Fruit fly (Drosophila melanogaster) Kc167 (cell line): ENCODE results near the gene CG34347.

Source experiments
- Myc ChIP-seq: fragments of >200 bp; optimal IDR thresholded peaks from 2 replicates; lab custom pipeline; 2017; ENCODE audit warnings: missing external identifiers
- Sin3A ChIP-seq: fragments of >200 bp; optimal IDR thresholded peaks from 2 replicates; lab custom pipeline; 2018; ENCODE audit warnings: missing external identifiers
- h ChIP-seq: fragments of >200 bp; optimal IDR thresholded peaks from 3 replicates; lab custom pipeline; 2018; ENCODE audit warnings: missing external identifiers
- insv ChIP-seq: fragments of >200 bp; optimal IDR thresholded peaks from 3 replicates; lab custom pipeline; 2018; ENCODE audit warnings: missing external identifiers
- psq ChIP-seq: fragments of >200 bp; optimal IDR thresholded peaks from 2 replicates; lab custom pipeline; 2017; ENCODE audit warnings: missing external identifiers
- ttk ChIP-seq: sonication (Bioruptor generic); optimal IDR thresholded peaks from 2 replicates; lab custom pipeline; 2017; ENCODE audit warnings: missing external identifiers

Gene CG34347

DNA sequence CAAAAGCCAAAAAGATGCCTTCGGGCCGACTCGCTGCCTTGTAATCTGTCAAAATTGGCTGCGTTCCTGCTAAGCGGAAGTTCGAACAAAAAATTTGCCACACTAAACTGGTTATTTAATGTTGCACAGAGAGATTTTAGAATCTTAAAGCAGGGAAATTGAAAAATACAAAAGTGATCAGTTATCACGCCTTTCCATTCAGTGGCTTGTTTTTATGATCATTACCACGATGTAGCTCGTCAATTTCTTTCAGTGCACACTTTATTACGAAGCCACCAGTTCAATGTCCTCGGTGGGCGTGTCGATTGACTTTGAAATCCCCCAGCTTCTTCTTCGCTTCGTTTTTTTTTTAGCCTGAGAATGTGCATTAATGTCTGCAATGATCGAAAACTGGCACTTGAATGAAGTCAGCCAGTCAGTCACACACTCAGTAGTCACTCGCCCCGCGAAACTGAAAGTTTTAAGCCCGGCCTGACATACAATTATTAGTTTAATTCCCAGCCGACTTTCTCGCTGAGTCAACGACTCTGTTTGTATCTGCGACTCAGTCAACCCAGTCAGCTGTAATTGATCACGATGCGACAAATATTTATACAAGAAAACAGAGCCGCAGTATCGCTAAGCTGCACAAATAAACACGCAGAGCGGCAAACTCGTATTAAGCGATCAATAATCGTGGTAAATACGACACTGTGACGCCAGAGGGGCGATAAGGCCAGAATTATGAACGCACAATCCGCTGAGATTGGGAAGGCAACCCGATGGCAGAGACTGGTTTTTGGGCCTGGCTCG is 1.9 kb upstream of the CG34347 start:
- no peak for TF ChIP-seq psq (lab: Kevin White, UChicago)
- no peak for TF ChIP-seq h
- TF ChIP-seq Myc (lab: Kevin White, UChicago): no peak
- TF ChIP-seq Sin3A (lab: Kevin White, UChicago): no peak

DNA sequence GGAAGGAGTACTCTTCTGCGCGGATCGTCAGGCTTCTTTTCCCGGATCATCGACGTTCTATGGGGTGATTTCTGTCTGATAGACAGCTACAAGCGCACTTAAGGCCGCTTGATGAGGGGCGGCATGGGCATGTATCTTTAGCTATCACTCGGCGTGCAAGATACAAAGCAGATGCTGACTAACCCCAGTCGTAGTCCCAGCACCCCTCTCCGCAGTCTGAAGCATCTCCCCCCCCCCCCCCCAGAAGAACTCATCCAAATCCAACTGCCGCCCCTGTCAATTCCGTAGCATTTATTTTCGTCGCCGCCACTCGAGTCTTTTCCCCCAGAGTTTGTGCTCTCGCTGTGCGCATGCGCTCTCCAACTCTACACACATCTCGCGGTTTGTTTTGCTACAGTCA is 657 bp upstream of the CG34347 start:
- TF ChIP-seq Myc (lab: Kevin White, UChicago) (no peak), psq (lab: Kevin White, UChicago) (no peak), ttk (lab: Kevin White, UChicago) (no peak), insv (lab: Kevin White, UChicago) (no peak), h (no peak), Sin3A (lab: Kevin White, UChicago) (no peak)

DNA sequence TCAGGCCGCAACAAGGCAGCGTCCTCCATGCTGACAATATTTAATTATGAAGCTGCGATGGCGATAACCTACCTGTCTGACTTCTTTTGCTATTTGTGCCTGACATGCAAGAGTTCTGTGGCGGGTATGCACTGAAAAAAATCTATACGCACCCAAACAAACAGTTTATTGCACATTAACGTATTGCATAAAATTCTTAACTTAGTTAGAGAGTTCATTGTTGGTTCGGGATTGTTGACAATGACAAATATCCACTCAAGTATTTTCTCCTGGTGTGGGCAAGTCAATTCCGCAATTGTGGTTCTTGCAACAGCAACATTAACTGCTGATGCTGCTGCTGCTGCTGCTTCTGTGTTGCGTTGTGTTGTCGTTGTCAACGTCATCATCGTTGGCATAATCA is 1.3 kb downstream of the CG34347 start:
- TF ChIP-seq ttk (lab: Kevin White, UChicago): no peak
- no peak for TF ChIP-seq Myc (lab: Kevin White, UChicago)
- no peak for TF ChIP-seq Sin3A (lab: Kevin White, UChicago)

DNA sequence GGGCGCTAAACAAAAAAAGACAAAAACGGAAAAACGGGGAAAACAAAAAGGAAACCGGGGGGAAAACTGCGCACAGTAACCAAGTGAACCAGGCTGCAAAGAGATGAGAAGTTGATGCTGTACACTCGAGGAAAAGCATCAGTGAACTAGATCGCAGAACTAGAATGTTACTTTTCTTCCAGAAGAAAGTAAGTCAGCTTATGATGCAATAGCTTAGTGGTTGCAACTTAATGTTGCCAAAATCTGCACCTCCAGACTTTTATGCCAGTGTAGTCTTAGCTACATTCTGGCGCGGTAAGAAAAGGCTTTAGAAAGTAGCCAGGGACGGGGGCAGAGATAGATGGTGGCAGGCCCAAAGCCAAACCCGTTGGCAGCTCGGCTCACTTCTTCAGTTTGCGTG is 3.5 kb downstream of the CG34347 start:
- no peak for TF ChIP-seq insv (lab: Kevin White, UChicago)
- TF ChIP-seq ttk (lab: Kevin White, UChicago): no peak
- no peak for TF ChIP-seq h
- no peak for TF ChIP-seq Sin3A (lab: Kevin White, UChicago)

DNA sequence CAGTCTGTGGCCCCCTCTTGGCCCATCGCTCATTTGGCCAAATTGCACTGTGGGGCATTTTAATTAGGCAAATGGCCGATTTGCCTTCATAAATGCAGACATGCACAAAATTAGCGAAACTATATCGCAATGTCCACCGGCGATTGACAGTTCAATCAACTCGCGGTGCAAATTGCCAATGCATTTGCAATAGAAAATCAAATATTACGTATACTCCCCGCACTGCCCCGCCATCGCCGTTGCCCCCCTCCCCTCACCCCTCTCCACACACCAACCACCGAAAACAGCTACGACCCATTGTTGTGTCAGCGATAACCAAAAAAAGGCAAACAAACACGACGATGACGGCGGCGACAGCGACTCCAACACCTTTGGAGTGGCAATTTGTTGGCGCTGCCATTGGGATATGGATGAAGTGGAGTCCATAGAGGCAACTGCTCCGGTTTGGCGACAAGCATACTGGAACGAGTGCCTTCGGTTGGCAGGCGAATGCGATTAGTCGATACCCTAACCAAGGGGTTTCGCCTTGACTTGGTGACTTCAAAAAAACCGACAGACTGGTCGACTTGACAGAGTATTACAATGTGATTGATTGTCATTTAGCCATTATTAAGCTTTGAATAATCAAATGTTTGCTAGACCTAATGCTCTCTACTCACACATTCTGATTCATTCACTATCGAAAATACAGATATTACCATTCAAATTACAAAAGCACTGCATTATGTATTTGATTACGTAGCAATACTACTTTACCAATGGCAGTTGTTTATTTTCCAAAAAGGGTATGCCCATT is 8.7 kb downstream of the CG34347 start:
- TF ChIP-seq h (no peak), Myc (lab: Kevin White, UChicago) (no peak), insv (lab: Kevin White, UChicago) (no peak), psq (lab: Kevin White, UChicago) (no peak), ttk (lab: Kevin White, UChicago) (no peak)

DNA sequence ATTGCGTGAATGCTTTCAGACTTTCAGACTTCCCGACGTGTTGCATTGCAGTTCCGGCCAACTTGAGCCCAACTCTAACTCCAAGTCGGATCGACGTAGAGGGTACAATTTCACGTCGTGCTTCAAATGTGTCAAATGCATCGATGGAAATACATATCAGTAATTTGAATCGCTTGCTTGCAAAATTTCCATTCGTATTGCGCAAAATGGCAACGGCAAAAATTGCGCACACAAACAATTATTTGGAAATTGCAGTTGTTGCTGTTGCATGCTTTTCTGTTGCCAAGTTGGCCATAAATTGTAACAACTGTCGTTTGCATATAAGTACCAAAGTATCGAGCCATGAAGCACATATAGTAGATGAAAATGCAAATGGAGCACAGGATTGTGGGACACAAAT is 9.5 kb downstream of the CG34347 start:
- no peak for TF ChIP-seq Sin3A (lab: Kevin White, UChicago)
- no peak for TF ChIP-seq Myc (lab: Kevin White, UChicago)
- no peak for TF ChIP-seq h
- TF ChIP-seq ttk (lab: Kevin White, UChicago): no peak
- TF ChIP-seq insv (lab: Kevin White, UChicago): no peak
- TF ChIP-seq psq (lab: Kevin White, UChicago): no peak

DNA sequence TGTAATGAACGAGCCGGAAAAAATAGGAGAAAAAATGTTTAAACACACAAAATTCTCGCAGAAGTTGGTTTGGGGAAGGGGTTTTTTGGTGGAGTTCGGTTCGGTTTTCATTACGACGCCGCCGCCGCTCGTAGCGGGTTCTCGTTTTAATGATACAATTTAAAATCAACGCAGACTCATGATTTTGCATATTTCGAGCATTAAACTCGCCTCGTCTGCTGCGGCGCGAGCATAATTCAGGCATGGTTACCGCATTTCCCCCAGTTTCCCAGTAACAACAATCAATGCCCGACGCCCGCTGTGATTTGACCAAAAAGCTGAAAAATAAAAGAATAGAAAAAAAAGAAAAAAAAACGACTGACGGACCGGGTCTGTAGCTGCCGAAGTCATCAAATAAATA is 10.5 kb downstream of the CG34347 start:
- TF ChIP-seq Sin3A (lab: Kevin White, UChicago) (no peak), psq (lab: Kevin White, UChicago) (no peak)

DNA sequence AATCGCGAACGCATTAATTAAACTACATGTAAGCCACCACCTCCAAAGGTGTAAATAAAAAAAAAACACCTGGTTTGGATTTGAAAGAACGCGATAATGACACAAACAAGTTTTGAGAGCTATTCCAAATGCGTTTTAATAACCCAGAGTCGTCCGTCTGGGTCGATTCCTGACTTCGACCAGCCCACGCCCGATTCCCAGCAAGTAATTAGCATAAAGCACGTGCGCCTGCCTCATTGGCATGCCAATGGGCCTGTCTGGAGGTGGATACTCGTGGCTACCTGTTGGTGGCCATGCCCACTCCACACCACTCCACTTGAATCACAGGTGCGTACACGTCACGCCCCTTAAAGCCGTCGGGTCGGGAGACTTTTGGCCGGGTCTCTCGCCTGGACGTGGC is 11.3 kb downstream of the CG34347 start:
- TF ChIP-seq h (no peak), ttk (lab: Kevin White, UChicago) (no peak), insv (lab: Kevin White, UChicago) (no peak), Sin3A (lab: Kevin White, UChicago) (no peak), psq (lab: Kevin White, UChicago) (no peak), Myc (lab: Kevin White, UChicago) (no peak)

DNA sequence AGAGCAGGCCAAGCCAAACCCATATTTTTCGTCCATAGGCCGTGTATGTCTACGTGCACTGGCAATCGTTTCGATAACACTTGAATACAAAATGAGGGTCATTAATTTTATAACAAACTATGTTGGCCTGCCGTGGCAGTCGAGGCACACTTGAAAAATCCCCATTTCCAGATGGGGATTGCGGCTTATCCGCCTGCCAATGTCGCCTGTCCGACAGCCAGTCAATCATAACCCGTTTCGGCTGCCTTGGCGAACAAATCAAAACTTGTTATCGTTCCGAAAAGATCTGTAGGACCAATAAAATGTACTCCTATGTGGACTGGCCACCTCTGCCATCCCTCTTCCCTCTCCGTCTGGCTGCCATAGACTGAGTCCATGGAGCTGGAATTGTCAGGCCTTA is 13.5 kb downstream of the CG34347 start:
- no peak for TF ChIP-seq ttk (lab: Kevin White, UChicago)
- TF ChIP-seq insv (lab: Kevin White, UChicago): no peak
- TF ChIP-seq h: no peak
- no peak for TF ChIP-seq psq (lab: Kevin White, UChicago)
- TF ChIP-seq Sin3A (lab: Kevin White, UChicago): no peak
- no peak for TF ChIP-seq Myc (lab: Kevin White, UChicago)

DNA sequence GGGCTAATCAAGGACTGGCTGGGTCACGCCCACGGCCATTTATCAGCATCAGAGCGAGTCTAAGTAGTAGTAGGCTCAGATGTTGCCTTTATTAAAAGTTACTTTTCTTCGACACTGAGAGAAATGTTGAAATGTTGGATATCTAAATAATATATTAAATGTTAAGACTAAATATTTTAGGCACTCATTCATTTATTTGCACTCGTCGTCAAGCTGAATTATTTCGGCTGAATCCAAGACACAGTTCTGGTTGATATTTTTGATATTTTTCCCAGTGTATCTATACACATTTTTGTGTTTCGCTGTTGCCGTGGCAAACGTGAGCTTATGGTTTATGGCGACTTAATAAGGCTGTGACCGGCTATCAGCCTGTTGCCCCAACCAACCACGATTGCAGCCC is 14.1 kb downstream of the CG34347 start:
- no peak for TF ChIP-seq Sin3A (lab: Kevin White, UChicago)
- no peak for TF ChIP-seq insv (lab: Kevin White, UChicago)
- no peak for TF ChIP-seq Myc (lab: Kevin White, UChicago)
- no peak for TF ChIP-seq ttk (lab: Kevin White, UChicago)
- TF ChIP-seq h: no peak
- no peak for TF ChIP-seq psq (lab: Kevin White, UChicago)

DNA sequence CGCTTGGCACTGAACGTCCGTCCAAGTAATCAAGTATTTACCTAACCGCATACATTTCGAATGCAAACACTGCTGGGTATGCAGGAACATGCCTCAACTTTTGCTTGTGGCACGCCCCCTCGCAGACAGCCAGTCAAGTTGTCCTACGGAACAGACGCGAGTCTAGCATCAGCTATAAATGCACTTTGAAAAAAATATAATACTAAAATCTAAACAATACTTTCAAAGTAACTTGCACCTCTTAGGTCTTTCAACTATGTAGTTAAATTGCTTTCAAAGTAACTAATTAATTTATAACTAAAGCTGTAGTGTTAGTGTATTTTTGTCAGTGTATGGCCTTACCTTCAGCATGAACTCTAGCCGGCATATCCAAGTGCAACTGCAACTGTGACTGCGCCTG is 18.9 kb downstream of the CG34347 start:
- TF ChIP-seq psq (lab: Kevin White, UChicago) (no peak), insv (lab: Kevin White, UChicago) (no peak), Myc (lab: Kevin White, UChicago) (no peak), Sin3A (lab: Kevin White, UChicago) (no peak), h (no peak), ttk (lab: Kevin White, UChicago) (no peak)

DNA sequence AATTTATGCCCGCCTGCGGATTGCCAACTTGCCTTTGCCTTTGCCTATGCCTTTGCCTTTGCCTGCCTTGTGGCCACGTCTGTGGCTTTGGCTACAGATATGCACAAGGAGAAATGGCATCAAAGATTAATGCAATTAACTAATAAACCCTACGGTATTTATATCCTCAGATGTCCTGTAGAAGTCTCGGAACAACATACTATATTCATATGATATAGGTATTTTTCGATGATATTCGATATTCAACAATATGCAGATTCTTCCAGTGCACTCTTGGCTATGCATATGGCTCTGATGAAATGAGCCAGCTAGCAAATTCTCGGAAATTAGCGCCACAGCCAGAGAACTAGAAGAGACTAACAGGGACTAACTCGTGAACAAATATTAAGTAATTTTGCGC is 25.3 kb downstream of the CG34347 start:
- no peak for TF ChIP-seq h
- TF ChIP-seq insv (lab: Kevin White, UChicago): no peak
